Fruit fly (Drosophila melanogaster): Measurements from ENCODE around the gene CG15385.

Gene CG15385

DNA sequence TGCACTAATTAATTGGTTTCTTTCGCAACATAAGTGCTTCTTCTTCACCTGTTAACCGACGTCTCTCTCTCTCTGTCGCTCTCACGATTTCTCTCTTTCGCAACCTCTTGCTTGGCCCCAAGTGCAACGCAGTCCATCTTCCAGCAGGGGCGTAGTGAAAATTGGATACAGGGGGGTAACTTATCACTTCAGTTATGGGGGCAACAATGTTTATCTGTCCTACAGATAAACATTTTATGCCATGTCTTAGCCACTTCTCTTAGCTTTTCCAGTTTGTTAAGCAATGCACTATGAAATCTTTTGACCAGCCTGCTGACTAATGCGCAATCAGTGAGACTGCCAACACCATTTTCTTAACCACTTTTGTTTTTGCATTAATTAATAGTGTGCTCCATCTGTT lies 14.9 kb upstream of the CG15385 start:
- TF ChIP-seq psq (optimal IDR thresholded peaks at IDR 0.05) (no peak), h (optimal IDR thresholded peaks at IDR 0.05) (no peak), Myc (optimal IDR thresholded peaks at IDR 0.05) (no peak)

DNA sequence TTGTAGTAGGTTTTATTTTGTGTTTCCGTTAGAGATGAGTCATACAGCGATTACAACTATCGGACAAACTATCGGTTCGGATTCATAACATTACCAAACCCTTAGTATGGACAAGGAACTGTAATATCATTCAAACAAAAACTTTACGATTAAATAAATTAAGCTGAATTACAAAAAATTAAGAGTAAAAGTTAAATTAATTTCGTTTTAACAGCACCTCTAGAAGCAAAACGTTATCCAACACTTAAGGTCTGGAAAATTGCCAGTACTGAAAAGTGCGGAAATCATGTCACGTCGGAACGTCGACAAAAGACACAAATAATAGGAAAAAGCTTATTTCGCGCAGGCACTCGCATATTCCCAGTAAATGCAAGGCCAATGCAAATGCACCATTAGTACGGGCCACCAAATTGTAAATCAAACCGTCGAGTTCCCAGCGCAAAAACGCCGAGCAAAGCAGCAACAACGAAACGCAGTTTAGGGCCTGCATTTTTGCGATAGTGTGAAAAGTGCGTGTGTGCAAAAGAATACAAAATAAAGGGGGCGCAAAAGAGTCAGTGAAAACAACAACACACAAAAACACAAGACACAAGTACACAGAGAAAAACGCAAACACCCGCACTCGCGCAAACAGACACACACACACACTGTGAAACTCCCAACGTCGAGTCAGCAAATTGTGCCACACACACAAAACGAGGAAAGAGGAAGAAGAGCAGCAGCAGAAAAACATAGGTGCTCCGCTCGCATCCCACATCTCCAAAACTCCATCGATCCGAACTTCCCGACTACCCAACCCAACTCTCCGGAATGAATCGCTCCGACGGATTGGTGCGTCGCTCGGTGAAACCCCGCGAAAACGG lies 14.1 kb upstream of the CG15385 start, which contains the start of the genes CG15387 and sau:
Gene CG15387, minus strand, starts transcription at position 36 of the 863 bp plus-strand sequence.
Gene sau, plus strand, starts transcription at position 84 of the 863 bp plus-strand sequence.
- TF ChIP-seq Myc (optimal IDR thresholded peaks at IDR 0.05) (no peak), insv (optimal IDR thresholded peaks at IDR 0.05) (no peak), h (optimal IDR thresholded peaks at IDR 0.05) (no peak), Sin3A (optimal IDR thresholded peaks at IDR 0.05) (no peak), psq (optimal IDR thresholded peaks at IDR 0.05) (no peak), ttk (optimal IDR thresholded peaks at IDR 0.05) (no peak)

DNA sequence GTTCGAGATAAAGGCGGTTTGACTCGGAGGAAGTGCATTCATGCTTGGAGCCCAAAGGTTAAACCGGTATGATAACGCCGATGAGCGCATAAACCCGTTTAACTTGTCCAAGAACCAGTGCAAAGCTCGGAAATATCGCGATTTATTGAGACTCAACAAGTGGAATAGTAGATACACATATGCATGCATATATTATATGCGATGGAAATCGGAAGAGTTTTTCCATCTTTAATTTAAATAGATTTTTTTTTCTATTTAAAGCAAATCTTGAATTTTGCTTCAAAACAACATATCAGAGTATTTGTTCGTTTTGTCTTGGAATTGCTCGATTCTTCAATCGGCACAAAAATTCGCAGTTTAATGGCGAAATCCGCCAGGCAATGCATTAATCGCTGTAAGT lies 10.0 kb upstream of the CG15385 start:
- TF ChIP-seq psq (optimal IDR thresholded peaks at IDR 0.05) (no peak), Myc (optimal IDR thresholded peaks at IDR 0.05) (no peak), h (optimal IDR thresholded peaks at IDR 0.05) (no peak), Sin3A (optimal IDR thresholded peaks at IDR 0.05) (no peak), ttk (optimal IDR thresholded peaks at IDR 0.05) (no peak), insv (optimal IDR thresholded peaks at IDR 0.05) (no peak)

DNA sequence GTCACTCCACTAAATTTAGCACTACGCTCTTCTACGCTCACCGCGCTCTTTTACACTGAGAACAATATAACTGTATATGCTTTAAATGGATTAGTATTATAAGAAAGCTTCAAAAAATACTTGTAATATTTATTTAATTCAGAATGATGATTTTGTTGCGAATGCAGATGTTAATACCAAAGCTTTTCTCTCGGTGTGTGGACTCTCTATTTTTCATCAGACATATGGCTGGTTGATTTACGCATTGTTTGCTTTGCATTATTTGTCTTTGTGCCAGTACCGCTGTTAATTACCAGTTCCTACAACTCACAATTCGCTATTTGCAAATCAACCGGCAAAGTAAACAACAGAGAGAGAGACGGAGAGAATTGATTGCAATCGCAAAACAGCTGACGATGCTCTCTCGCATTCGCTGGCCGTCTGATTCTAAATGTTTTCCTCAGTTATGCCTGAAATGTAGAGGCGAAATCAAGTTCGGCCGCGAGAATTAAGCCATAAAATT lies 9.3 kb upstream of the CG15385 start:
- TF ChIP-seq insv (optimal IDR thresholded peaks at IDR 0.05): no peak
- no peak for TF ChIP-seq ttk (optimal IDR thresholded peaks at IDR 0.05)
- TF ChIP-seq Myc (optimal IDR thresholded peaks at IDR 0.05): no peak
- no peak for TF ChIP-seq h (optimal IDR thresholded peaks at IDR 0.05)
- no peak for TF ChIP-seq Sin3A (optimal IDR thresholded peaks at IDR 0.05)
- TF ChIP-seq psq (optimal IDR thresholded peaks at IDR 0.05): no peak

DNA sequence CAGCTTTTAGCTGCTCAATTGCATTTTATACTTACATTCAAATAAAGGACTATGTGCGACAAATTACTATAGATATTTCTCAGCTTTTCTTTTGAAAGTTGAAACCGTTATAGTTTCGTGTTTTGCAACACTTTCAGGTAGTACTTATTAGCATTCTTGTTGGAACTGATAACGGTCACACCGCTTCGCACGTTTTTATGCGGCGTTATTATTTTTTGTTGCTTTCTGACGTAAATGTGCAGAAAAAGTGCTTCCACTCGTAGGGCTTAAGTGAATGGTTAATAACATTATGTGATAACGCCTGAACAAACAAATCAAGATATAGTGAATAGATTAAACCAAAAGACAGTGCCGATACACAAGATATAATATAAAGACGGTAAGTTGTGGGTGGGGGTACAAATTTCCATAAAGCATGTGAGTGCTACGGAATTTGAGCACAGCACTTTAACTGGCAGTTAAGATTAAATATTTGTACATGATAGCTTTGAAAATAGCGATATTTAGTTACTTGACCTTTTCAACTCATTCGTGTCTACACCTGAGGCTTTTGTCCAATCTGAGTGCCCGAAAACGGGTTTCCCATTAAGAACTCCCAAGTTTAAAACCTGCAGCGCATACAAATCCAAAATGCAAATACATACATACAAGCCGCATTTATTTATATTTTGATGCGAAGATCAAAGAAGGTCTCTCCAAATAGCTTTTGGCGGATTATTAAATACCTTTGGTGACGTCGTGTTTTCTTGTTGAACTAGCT lies 8.4 kb upstream of the CG15385 start, which contains the start of gene papi:
Gene papi, plus strand, starts transcription at position 176 of the 760 bp plus-strand sequence.
- TF ChIP-seq ttk (optimal IDR thresholded peaks at IDR 0.05): no peak
- TF ChIP-seq insv (optimal IDR thresholded peaks at IDR 0.05): no peak
- no peak for TF ChIP-seq Sin3A (optimal IDR thresholded peaks at IDR 0.05)
- TF ChIP-seq h (optimal IDR thresholded peaks at IDR 0.05): no peak
- TF ChIP-seq psq (optimal IDR thresholded peaks at IDR 0.05): no peak

DNA sequence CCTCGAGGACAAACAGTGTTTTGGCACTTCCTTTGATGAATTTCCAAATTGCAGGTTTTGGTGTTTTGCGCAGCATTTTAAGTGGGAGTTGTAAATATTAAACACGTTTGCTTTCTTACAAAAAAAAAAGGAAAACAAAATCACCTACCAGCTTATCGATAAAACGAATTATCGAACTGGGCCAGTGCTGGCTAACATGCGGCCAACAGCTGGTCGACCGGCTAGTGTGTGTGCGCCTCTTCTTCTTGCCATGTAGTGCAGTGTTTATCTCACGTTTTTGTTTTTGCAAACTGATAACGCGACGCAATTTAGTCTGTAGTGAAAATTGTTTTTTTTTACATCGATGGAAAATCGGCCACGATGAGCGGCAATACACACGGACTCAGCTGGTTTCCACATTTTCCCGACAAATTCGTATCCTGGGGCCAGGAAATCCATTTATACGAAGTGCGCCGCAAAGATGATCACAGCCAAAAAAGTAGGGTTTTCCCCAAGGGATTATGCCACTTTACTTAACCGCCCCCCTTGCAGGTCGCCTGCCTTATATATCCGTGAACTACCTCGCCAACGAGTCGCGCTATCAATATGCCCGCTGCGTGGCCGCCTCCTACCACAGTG lies 4.8 kb upstream of the CG15385 start, which contains the start of the genes CG15386, CG42371 and mio:
Gene CG15386, minus strand, starts transcription at position 180 of the 618 bp plus-strand sequence.
Gene CG42371, minus strand, starts transcription at position 180 of the 618 bp plus-strand sequence.
Gene mio, plus strand, starts transcription at position 224 of the 618 bp plus-strand sequence.
- TF ChIP-seq psq (optimal IDR thresholded peaks at IDR 0.05): no peak
- TF ChIP-seq Myc (optimal IDR thresholded peaks at IDR 0.05): no peak
- no peak for TF ChIP-seq insv (optimal IDR thresholded peaks at IDR 0.05)

DNA sequence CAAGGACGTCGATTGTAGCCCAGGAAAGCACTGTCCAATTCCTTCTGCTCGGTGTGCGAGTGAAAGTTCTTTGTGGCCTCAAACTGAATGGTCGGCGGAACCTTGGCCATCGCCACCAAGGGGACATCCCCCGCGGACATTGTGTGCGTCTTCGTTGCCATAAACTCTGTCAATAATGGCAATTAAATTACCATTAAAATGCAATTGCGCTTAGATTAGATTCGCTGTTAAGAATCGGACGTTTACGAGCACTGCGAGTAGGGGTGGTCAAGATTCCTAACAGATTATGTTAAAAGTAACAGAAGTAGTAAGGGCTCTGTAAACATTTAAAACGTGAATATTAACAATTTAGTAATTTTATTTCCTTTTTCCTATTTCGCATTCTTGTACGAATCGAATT lies 3.7 kb upstream of the CG15385 start, which contains the start of gene daed:
Gene daed, minus strand, starts transcription at position 247 of the 400 bp plus-strand sequence.
- TF ChIP-seq Sin3A (optimal IDR thresholded peaks at IDR 0.05) (no peak), h (optimal IDR thresholded peaks at IDR 0.05) (no peak), Myc (optimal IDR thresholded peaks at IDR 0.05) (no peak), ttk (optimal IDR thresholded peaks at IDR 0.05) (no peak), psq (optimal IDR thresholded peaks at IDR 0.05) (no peak), insv (optimal IDR thresholded peaks at IDR 0.05) (no peak)

DNA sequence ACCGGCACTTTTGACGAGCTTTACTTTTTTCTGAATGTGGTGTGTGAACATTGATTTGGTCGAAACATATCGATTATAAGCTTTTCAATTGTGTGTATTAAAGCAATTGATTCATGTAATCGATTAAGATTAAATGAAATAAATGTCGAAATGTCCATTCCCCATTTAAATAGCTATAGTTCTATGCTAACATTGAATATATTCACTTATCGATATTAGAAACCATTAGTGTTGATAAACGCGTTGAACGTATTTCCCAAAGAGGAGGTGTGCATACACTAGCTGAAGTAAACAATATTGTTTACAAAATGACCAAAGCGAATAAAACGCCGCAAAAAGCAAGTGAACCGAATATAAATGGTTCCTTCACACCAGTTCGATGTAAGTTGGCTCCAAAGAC lies 1.6 kb upstream of the CG15385 start, which contains the start of the genes Uch and CG34174:
Gene Uch, minus strand, starts transcription at position 208 of the 400 bp plus-strand sequence.
Gene CG34174, plus strand, starts transcription at position 263 of the 400 bp plus-strand sequence.
- TF ChIP-seq h (optimal IDR thresholded peaks at IDR 0.05) (no peak), Sin3A (optimal IDR thresholded peaks at IDR 0.05) (no peak), psq (optimal IDR thresholded peaks at IDR 0.05) (no peak), Myc (optimal IDR thresholded peaks at IDR 0.05) (no peak), insv (optimal IDR thresholded peaks at IDR 0.05) (no peak)

DNA sequence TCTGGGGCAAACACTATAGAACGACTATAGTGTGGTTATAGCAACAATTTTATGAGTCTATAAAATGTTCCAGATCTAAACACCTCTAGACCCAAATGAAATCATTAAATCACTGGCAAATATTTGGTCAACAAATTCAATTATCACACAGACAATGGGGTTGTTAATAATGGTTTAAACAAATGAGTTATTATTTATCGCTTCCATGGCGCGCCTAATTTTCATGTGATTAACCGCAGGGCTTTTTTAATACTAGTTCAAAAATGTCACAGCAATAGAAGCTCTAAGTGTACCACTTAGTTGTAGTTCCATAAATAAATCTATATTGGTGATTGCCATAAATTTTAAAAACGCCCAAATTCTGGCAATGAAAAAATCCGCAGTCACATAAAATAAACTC lies 3.4 kb downstream of the CG15385 start, which contains the start of gene CG33124:
Gene CG33124, minus strand, starts transcription at position 101 of the 400 bp plus-strand sequence.
- TF ChIP-seq Sin3A (optimal IDR thresholded peaks at IDR 0.05) (no peak), Myc (optimal IDR thresholded peaks at IDR 0.05) (no peak), insv (optimal IDR thresholded peaks at IDR 0.05) (no peak), h (optimal IDR thresholded peaks at IDR 0.05) (no peak), psq (optimal IDR thresholded peaks at IDR 0.05) (no peak), ttk (optimal IDR thresholded peaks at IDR 0.05) (no peak)

DNA sequence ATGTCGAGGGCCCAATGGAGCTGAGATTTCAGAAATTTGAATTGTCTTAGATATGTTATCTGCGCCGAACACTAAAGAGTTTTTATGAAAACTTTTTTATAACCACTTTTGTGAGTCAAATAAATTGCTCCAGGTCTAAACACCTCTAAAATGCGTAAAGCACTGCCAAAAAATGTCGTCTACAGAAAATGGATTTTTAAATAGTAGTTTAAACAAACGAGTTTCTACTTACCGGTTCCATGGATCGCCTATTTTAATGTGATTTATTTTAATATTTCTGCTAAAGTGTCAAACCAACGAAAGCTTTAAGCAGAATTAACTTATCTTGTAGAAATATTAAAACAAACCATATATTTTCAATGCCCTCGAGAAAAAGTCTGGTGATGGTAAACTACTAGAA lies 6.3 kb downstream of the CG15385 start, which contains the start of gene CG31668:
Gene CG31668, minus strand, starts transcription at position 101 of the 400 bp plus-strand sequence.
- TF ChIP-seq ttk (optimal IDR thresholded peaks at IDR 0.05) (no peak), insv (optimal IDR thresholded peaks at IDR 0.05) (no peak)

All from Kc167 (cell line).